Worm (Caenorhabditis elegans): Measurements from ENCODE around the gene cwn-1.

ce11 chrII:160561-161123 is 27.2 kb upstream of the cwn-1 start:
- no peak for TF ChIP-seq cog-1 (tag; optimal IDR thresholded peaks at IDR 0.05)
- TF ChIP-seq flt-1 (GFP tag; IDR thresholded peaks at IDR 0.05): no peak
- no peak for TF ChIP-seq tab-1 (GFP tag; IDR thresholded peaks at IDR 0.05)
- TF ChIP-seq T22C8.4 (GFP tag; IDR thresholded peaks at IDR 0.05): no peak
- no peak for TF ChIP-seq ref-1 (GFP tag; conservative IDR thresholded peaks at IDR 0.05)
- no peak for TF ChIP-seq ztf-29 (GFP tag; IDR thresholded peaks at IDR 0.05)
- no peak for TF ChIP-seq klf-2 (GFP tag; conservative IDR thresholded peaks at IDR 0.05)
- TF ChIP-seq med-1 (GFP tag; optimal IDR thresholded peaks at IDR 0.05; ENCODE audit: insufficient read depth): no peak

Data from whole organism, midembryonic.